Fruit fly (Drosophila melanogaster) whole organism, embryonic: ENCODE data around the gene mRpS35.

Source experiments
- CG10366 ChIP-seq: fragments of 200-800 bp; sonication (Bioruptor generic); IDR thresholded peaks from 2 replicates; pipeline ENCODE4 v1.3.6; 2022; ENCODE audit warnings: missing biosample characterization, missing genetic modification characterization
- CG11696 ChIP-seq: fragments of 200-800 bp; sonication (Bioruptor generic); IDR thresholded peaks from 2 replicates; pipeline ENCODE4 v1.3.6; 2022; ENCODE audit warnings: missing biosample characterization, missing genetic modification characterization
- CG12155 ChIP-seq: fragments of 200-800 bp; sonication (Bioruptor generic); optimal IDR thresholded peaks from 3 replicates; lab custom pipeline; 2016; ENCODE audit warnings: missing biosample characterization, missing genetic modification characterization
- CG12744 ChIP-seq: fragments of 200-800 bp; sonication (Bioruptor generic); optimal IDR thresholded peaks from 2 replicates; lab custom pipeline; 2016; ENCODE audit warnings: missing biosample characterization, missing genetic modification characterization
- CG13424 ChIP-seq: fragments of 200-800 bp; sonication (Bioruptor generic); optimal IDR thresholded peaks from 2 replicates; lab custom pipeline; 2019; ENCODE audit warnings: missing biosample characterization, mild to moderate bottlenecking, missing genetic modification characterization, moderate library complexity
- CG16863 ChIP-seq: fragments of 200-800 bp; sonication (Bioruptor generic); optimal IDR thresholded peaks from 3 replicates; lab custom pipeline; 2016; ENCODE audit warnings: missing biosample characterization, missing genetic modification characterization
- CG17385 ChIP-seq: fragments of 200-800 bp; sonication (Bioruptor generic); optimal IDR thresholded peaks from 3 replicates; lab custom pipeline; 2018; ENCODE audit warnings: missing biosample characterization, mild to moderate bottlenecking, missing genetic modification characterization
- CG17612 ChIP-seq: fragments of 200-800 bp; sonication (Bioruptor generic); IDR thresholded peaks from 2 replicates; pipeline ENCODE4 v1.3.6; 2022; ENCODE audit warnings: missing biosample characterization, missing genetic modification characterization
- CG2712 ChIP-seq: fragments of 200-800 bp; optimal IDR thresholded peaks from 3 replicates; lab custom pipeline; 2019; ENCODE audit warnings: missing biosample characterization, mild to moderate bottlenecking, missing genetic modification characterization, moderate library complexity
- CG31224 ChIP-seq: fragments of 200-800 bp; sonication (Bioruptor generic); IDR thresholded peaks from 2 replicates; pipeline ENCODE4 v1.3.6; 2022; ENCODE audit warnings: missing biosample characterization, missing genetic modification characterization
- CG33557 ChIP-seq: fragments of 200-800 bp; sonication (Bioruptor generic); optimal IDR thresholded peaks from 2 replicates; lab custom pipeline; 2019; ENCODE audit warnings: missing biosample characterization, mild to moderate bottlenecking, missing genetic modification characterization, moderate library complexity
- CG4404 ChIP-seq: fragments of 200-800 bp; sonication (Bioruptor generic); IDR thresholded peaks from 2 replicates; pipeline ENCODE4 v1.3.6; 2022; ENCODE audit warnings: missing biosample characterization, missing genetic modification characterization
- CG4707 ChIP-seq: fragments of 200-800 bp; sonication (Bioruptor generic); optimal IDR thresholded peaks from 2 replicates; lab custom pipeline; 2018; ENCODE audit warnings: missing biosample characterization, mild to moderate bottlenecking, missing genetic modification characterization, moderate library complexity
- CG6654 ChIP-seq: fragments of 200-800 bp; sonication (Bioruptor generic); optimal IDR thresholded peaks from 2 replicates; lab custom pipeline; 2017; ENCODE audit warnings: missing biosample characterization, mild to moderate bottlenecking, missing genetic modification characterization
- CG7987 ChIP-seq: fragments of 200-800 bp; sonication (Bioruptor generic); optimal IDR thresholded peaks from 2 replicates; lab custom pipeline; 2018; ENCODE audit warnings: missing biosample characterization, mild to moderate bottlenecking, missing genetic modification characterization, moderate library complexity
- CG8359 ChIP-seq: fragments of 200-800 bp; sonication (Bioruptor generic); optimal IDR thresholded peaks from 2 replicates; lab custom pipeline; 2017; ENCODE audit warnings: missing biosample characterization, mild to moderate bottlenecking, missing genetic modification characterization, borderline replicate concordance
- CG9876 ChIP-seq: fragments of 200-800 bp; sonication (Bioruptor generic); optimal IDR thresholded peaks from 2 replicates; lab custom pipeline; 2016; ENCODE audit warnings: missing biosample characterization, missing genetic modification characterization
- CG9932 ChIP-seq: fragments of 200-800 bp; sonication (Bioruptor generic); IDR thresholded peaks from 2 replicates; pipeline ENCODE4 v1.3.6; 2022; ENCODE audit warnings: missing biosample characterization, missing genetic modification characterization
- Camta ChIP-seq: fragments of 200-800 bp; sonication (Bioruptor generic); optimal IDR thresholded peaks from 2 replicates; lab custom pipeline; 2016; ENCODE audit warnings: missing biosample characterization, missing genetic modification characterization
- Dll ChIP-seq: fragments of 200-800 bp; sonication (Bioruptor generic); IDR thresholded peaks from 4 replicates; pipeline ENCODE4 v1.3.6; 2022; ENCODE audit warnings: missing biosample characterization, missing genetic modification characterization; ENCODE audit not compliant: partially characterized antibody
- Drgx ChIP-seq: fragments of 200-800 bp; sonication (Bioruptor generic); IDR thresholded peaks from 2 replicates; pipeline ENCODE4 v1.3.6; 2022; ENCODE audit warnings: missing biosample characterization, missing genetic modification characterization
- Eip74EF ChIP-seq, 2 experiments: fragments of 200-800 bp in 1 of 2; fragments of >200 bp in 1 of 2; sonication (Bioruptor generic) in 1 of 2; optimal IDR thresholded peaks; 2 replicates each; lab custom pipeline; 2017 to 2019; ENCODE audit warnings: missing biosample characterization in 2 of 2, missing genetic modification characterization in 2 of 2, mild to moderate bottlenecking in 1 of 2, moderate library complexity in 1 of 2
- Fer2 ChIP-seq: fragments of 200-800 bp; sonication (Bioruptor generic); optimal IDR thresholded peaks from 2 replicates; lab custom pipeline; 2018; ENCODE audit warnings: missing biosample characterization, mild to moderate bottlenecking, missing genetic modification characterization, moderate library complexity
- Hr3 ChIP-seq: fragments of 200-800 bp; sonication (Bioruptor generic); optimal IDR thresholded peaks from 3 replicates; lab custom pipeline; 2016; ENCODE audit warnings: missing biosample characterization, missing genetic modification characterization
- Lhr ChIP-seq: fragments of 200-800 bp; sonication (Bioruptor generic); optimal IDR thresholded peaks from 3 replicates; lab custom pipeline; 2017; ENCODE audit warnings: mild to moderate bottlenecking, missing biosample characterization, missing genetic modification reagents, missing genetic modification characterization
- Lpt ChIP-seq: fragments of >200 bp; optimal IDR thresholded peaks from 2 replicates; lab custom pipeline; 2018; ENCODE audit warnings: missing biosample characterization, missing genetic modification characterization
- Mrtf ChIP-seq: fragments of 200-800 bp; sonication (Bioruptor generic); IDR thresholded peaks from 3 replicates; pipeline ENCODE4 v1.3.6; 2022; ENCODE audit warnings: missing biosample characterization, missing genetic modification characterization
- Nf-YA ChIP-seq: fragments of 200-800 bp; sonication (Bioruptor generic); IDR thresholded peaks from 2 replicates; pipeline ENCODE4 v1.3.6; 2022; ENCODE audit warnings: missing biosample characterization, missing genetic modification characterization
- Nf-YB ChIP-seq: fragments of 200-800 bp; sonication (Bioruptor generic); optimal IDR thresholded peaks from 3 replicates; lab custom pipeline; 2019; ENCODE audit warnings: missing biosample characterization, mild to moderate bottlenecking, missing genetic modification characterization, moderate library complexity
- Oaz ChIP-seq: fragments of 200-800 bp; sonication (Bioruptor generic); IDR thresholded peaks from 2 replicates; pipeline ENCODE4 v1.3.6; 2022; ENCODE audit warnings: missing biosample characterization, missing genetic modification characterization
- Optix ChIP-seq: fragments of 200-800 bp; sonication (Bioruptor generic); IDR thresholded peaks from 3 replicates; pipeline ENCODE4 v1.3.6; 2022; ENCODE audit warnings: missing biosample characterization, missing genetic modification characterization
- Side ChIP-seq: fragments of 200-800 bp; sonication (Bioruptor generic); optimal IDR thresholded peaks from 2 replicates; lab custom pipeline; 2016; ENCODE audit warnings: missing biosample characterization, missing genetic modification characterization
- Spps ChIP-seq: fragments of 200-800 bp; sonication (Bioruptor generic); optimal IDR thresholded peaks from 2 replicates; lab custom pipeline; 2018; ENCODE audit warnings: missing biosample characterization, mild to moderate bottlenecking, missing genetic modification characterization
- TFAM ChIP-seq: fragments of 200-800 bp; sonication (Bioruptor generic); optimal IDR thresholded peaks from 2 replicates; lab custom pipeline; 2017; ENCODE audit warnings: missing biosample characterization, missing genetic modification characterization, inconsistent platforms
- ato ChIP-seq: fragments of 200-800 bp; sonication (Bioruptor generic); IDR thresholded peaks from 2 replicates; pipeline ENCODE4 v1.3.6; 2022; ENCODE audit warnings: missing biosample characterization, missing genetic modification characterization; ENCODE audit not compliant: partially characterized antibody
- bab2 ChIP-seq: fragments of 200-800 bp; sonication (Bioruptor generic); optimal IDR thresholded peaks from 2 replicates; lab custom pipeline; 2016; ENCODE audit warnings: missing biosample characterization, missing genetic modification characterization
- br ChIP-seq: fragments of >200 bp; optimal IDR thresholded peaks from 2 replicates; lab custom pipeline; 2017
- cato ChIP-seq: fragments of 200-800 bp; sonication (Bioruptor generic); optimal IDR thresholded peaks from 2 replicates; lab custom pipeline; 2016; ENCODE audit warnings: missing biosample characterization, missing genetic modification characterization, borderline replicate concordance
- caup ChIP-seq: fragments of 200-800 bp; sonication (Bioruptor generic); optimal IDR thresholded peaks from 3 replicates; lab custom pipeline; 2017; ENCODE audit warnings: missing biosample characterization, mild to moderate bottlenecking, missing genetic modification characterization, moderate library complexity; ENCODE audit not compliant: severe bottlenecking
- chif ChIP-seq, 2 experiments: fragments of 200-800 bp; sonication (Bioruptor generic); optimal IDR thresholded peaks; 3 replicates each; lab custom pipeline; 2016; ENCODE audit warnings: missing biosample characterization in 2 of 2, missing genetic modification characterization in 2 of 2
- dysf ChIP-seq: fragments of 200-800 bp; sonication (Bioruptor generic); IDR thresholded peaks from 3 replicates; pipeline ENCODE4 v1.3.6; 2022; ENCODE audit warnings: missing biosample characterization, missing genetic modification characterization
- fu2 ChIP-seq: fragments of 200-800 bp; sonication (Bioruptor generic); optimal IDR thresholded peaks from 2 replicates; lab custom pipeline; 2016; ENCODE audit warnings: missing biosample characterization, missing genetic modification characterization
- gt ChIP-seq: fragments of 200-800 bp; sonication (Bioruptor generic); IDR thresholded peaks from 2 replicates; pipeline ENCODE4 v1.3.6; 2022; ENCODE audit warnings: missing biosample characterization, missing genetic modification characterization
- her ChIP-seq: fragments of 200-800 bp; sonication (Bioruptor generic); optimal IDR thresholded peaks from 2 replicates; lab custom pipeline; 2016; ENCODE audit warnings: missing biosample characterization, missing genetic modification characterization
- org-1 ChIP-seq: fragments of 200-800 bp; sonication (Bioruptor generic); optimal IDR thresholded peaks from 2 replicates; lab custom pipeline; 2017; ENCODE audit warnings: missing biosample characterization, missing genetic modification characterization
- pho ChIP-seq: fragments of 200-800 bp; sonication (Bioruptor generic); optimal IDR thresholded peaks from 2 replicates; lab custom pipeline; 2016; ENCODE audit warnings: missing biosample characterization, missing genetic modification characterization
- pita ChIP-seq: fragments of 200-800 bp; sonication (Bioruptor generic); optimal IDR thresholded peaks from 2 replicates; lab custom pipeline; 2017; ENCODE audit warnings: missing biosample characterization, mild to moderate bottlenecking, missing genetic modification characterization
- pros ChIP-seq: fragments of 200-800 bp; sonication (Bioruptor generic); optimal IDR thresholded peaks from 3 replicates; lab custom pipeline; 2019; ENCODE audit warnings: missing biosample characterization, mild to moderate bottlenecking, missing genetic modification characterization, moderate library complexity
- sens ChIP-seq: fragments of 200-800 bp; sonication (Bioruptor generic); peaks from one replicate; lab custom pipeline; 2016; ENCODE audit warnings: missing biosample characterization, missing genetic modification characterization
- seq ChIP-seq: fragments of 200-800 bp; sonication (Bioruptor generic); IDR thresholded peaks from 2 replicates; pipeline ENCODE4 v1.3.6; 2022; ENCODE audit warnings: missing biosample characterization, missing genetic modification characterization
- shn ChIP-seq: fragments of 200-800 bp; sonication (Bioruptor generic); optimal IDR thresholded peaks from 3 replicates; lab custom pipeline; 2016; ENCODE audit warnings: missing biosample characterization, missing genetic modification characterization
- zf30C ChIP-seq: fragments of 200-800 bp; sonication (Bioruptor generic); optimal IDR thresholded peaks from 3 replicates; lab custom pipeline; 2018; ENCODE audit warnings: missing biosample characterization, mild to moderate bottlenecking, missing genetic modification characterization

The mRpS35 gene

DNA sequence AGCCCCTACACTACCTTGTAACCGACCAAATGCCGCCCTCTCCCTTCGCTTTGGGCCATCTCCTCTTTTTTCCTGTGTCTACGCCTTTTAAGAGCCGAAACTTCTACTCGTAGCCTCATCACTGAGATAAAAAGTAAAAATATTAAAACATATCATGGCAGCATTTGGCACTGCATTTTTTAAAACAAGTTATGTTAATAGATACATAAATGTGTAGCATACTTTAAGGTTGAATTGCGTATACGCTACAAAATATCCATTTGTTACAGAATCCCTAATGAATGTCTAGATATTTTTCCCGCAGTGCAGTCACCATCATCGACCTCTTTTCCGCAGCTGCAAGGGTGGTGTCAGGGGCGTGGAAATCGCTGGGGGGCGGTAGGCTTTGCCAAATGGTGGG lies 42.3 kb downstream of the mRpS35 start (continued):
- TF ChIP-seq Nf-YB (GFP tag; lab: Kevin White, UChicago) (no peak), CG13424 (tag; lab: Kevin White, UChicago) (peak; percentile 8), Fer2 (no peak), CG7987 (GFP tag; lab: Kevin White, UChicago) (no peak), seq (GFP tag; lab: Robert Waterston, UW) (no peak), CG16863 (peak; percentile 15), CG17385 (GFP tag; lab: Kevin White, UChicago) (no peak), TFAM (GFP tag; lab: Kevin White, UChicago) (no peak), caup (no peak), CG12744 (no peak), Mrtf (GFP tag; lab: Robert Waterston, UW) (no peak), bab2 (GFP tag; lab: Kevin White, UChicago) (peak; percentile 8), Lhr (no peak), chif (GFP tag; optimal IDR thresholded peaks at IDR 0.05; lab: Kevin White, UChicago) (peak in 1 of 2 experiments; percentile 7), Eip74EF (GFP tag; optimal IDR thresholded peaks at IDR 0.05; lab: Kevin White, UChicago) (no peak), CG33557 (no peak), pho (GFP tag; lab: Kevin White, UChicago) (no peak), CG11696 (GFP tag; lab: Robert Waterston, UW) (no peak), dysf (GFP tag; lab: Robert Waterston, UW) (peak; percentile 59; the same call in 2 of the 3 replicates), sens (GFP tag; lab: Kevin White, UChicago) (peak; percentile 47), Side (GFP tag; lab: Kevin White, UChicago) (no peak), gt (GFP tag; lab: Robert Waterston, UW) (no peak), shn (GFP tag; lab: Kevin White, UChicago) (no peak), br (lab: Kevin White, UChicago) (no peak), CG4707 (no peak), CG31224 (GFP tag; lab: Robert Waterston, UW) (no peak), Spps (tag; lab: Kevin White, UChicago) (no peak), CG2712 (tag; lab: Kevin White, UChicago) (peak; percentile 66), fu2 (GFP tag; lab: Kevin White, UChicago) (no peak), CG8359 (GFP tag; lab: Kevin White, UChicago) (no peak), Optix (GFP tag; lab: Robert Waterston, UW) (peak; percentile 41; the same call in 1 of the 3 replicates), cato (GFP tag; lab: Kevin White, UChicago) (no peak), CG6654 (no peak), pros (GFP tag; lab: Kevin White, UChicago) (no peak), Hr3 (GFP tag; lab: Kevin White, UChicago) (no peak), Drgx (GFP tag; lab: Robert Waterston, UW) (peak; percentile 94), Camta (GFP tag; lab: Kevin White, UChicago) (peak; percentile 8), CG17612 (GFP tag; lab: Robert Waterston, UW) (no peak), pita (no peak), Dll (GFP tag; lab: Robert Waterston, UW) (no peak), CG12155 (GFP tag; lab: Kevin White, UChicago) (no peak), CG4404 (GFP tag; lab: Robert Waterston, UW) (peak; percentile 42), her (GFP tag; lab: Kevin White, UChicago) (peak; percentile 6), zf30C (GFP tag; lab: Kevin White, UChicago) (peak; percentile 32), Nf-YA (0 out of 2 replicates have a peak, but pooled peaks have one; percentile 29), CG9932 (GFP tag; lab: Robert Waterston, UW) (no peak), org-1 (peak; percentile 26), CG9876 (GFP tag; lab: Kevin White, UChicago) (no peak), Lpt (GFP tag; lab: Kevin White, UChicago) (no peak), ato (GFP tag; lab: Robert Waterston, UW) (no peak), CG10366 (GFP tag; lab: Robert Waterston, UW) (peak; percentile 41; the same call in 1 of the 2 replicates), Oaz (no peak)
